Worm (Caenorhabditis elegans) whole organism, young adult: Measurements from ENCODE around the gene C32D5.10.

Experiments used
- C17E4.6 ChIP-seq: fragments of 200-800 bp; sonication (Bioruptor generic); IDR thresholded peaks from 2 replicates; pipeline ENCODE4 v1.3.6; 2022; ENCODE audit warnings: missing genetic modification reagents, missing genetic modification characterization, missing compliant biosample characterization
- F10E7.11 ChIP-seq: sonication (generic microtip); optimal IDR thresholded peaks from 2 replicates; lab custom pipeline; 2017; ENCODE audit warnings: mild to moderate bottlenecking, missing genetic modification characterization, moderate library complexity, missing compliant biosample characterization
- F23B12.7 ChIP-seq: sonication (generic microtip); optimal IDR thresholded peaks from 2 replicates; lab custom pipeline; 2017; ENCODE audit warnings: missing genetic modification characterization, mild to moderate bottlenecking, missing compliant biosample characterization, antibody characterized with exemption, moderate library complexity; ENCODE audit not compliant: insufficient read depth
- F33H1.4 ChIP-seq: fragments of 200-800 bp; sonication (Bioruptor generic); IDR thresholded peaks from 2 replicates; pipeline ENCODE4 v1.3.6; 2022; ENCODE audit warnings: missing genetic modification reagents, missing genetic modification characterization, missing compliant biosample characterization
- F39B2.1 ChIP-seq: fragments of 200-800 bp; sonication (Bioruptor generic); IDR thresholded peaks from 2 replicates; pipeline ENCODE4 v1.3.6; 2022; ENCODE audit warnings: missing genetic modification reagents, missing genetic modification characterization, missing compliant biosample characterization
- F55B11.4 ChIP-seq: sonication (generic microtip); optimal IDR thresholded peaks from 2 replicates; lab custom pipeline; 2016; ENCODE audit warnings: missing compliant biosample characterization, missing genetic modification characterization, borderline replicate concordance; ENCODE audit not compliant: insufficient read depth
- K12H6.12 ChIP-seq: fragments of 200-800 bp; sonication (Bioruptor generic); optimal IDR thresholded peaks from 2 replicates; lab custom pipeline; 2018; ENCODE audit warnings: mild to moderate bottlenecking, missing genetic modification characterization, missing compliant biosample characterization
- T07F8.4 ChIP-seq: sonication (generic microtip); optimal IDR thresholded peaks from 2 replicates; lab custom pipeline; 2016; ENCODE audit warnings: mild to moderate bottlenecking, missing genetic modification characterization, moderate library complexity, missing compliant biosample characterization
- Y53F4B.3 ChIP-seq: fragments of 200-800 bp; sonication (Bioruptor generic); IDR thresholded peaks from 2 replicates; pipeline ENCODE4 v1.3.6; 2022; ENCODE audit warnings: missing genetic modification reagents, missing genetic modification characterization, missing compliant biosample characterization
- akir-1 ChIP-seq: fragments of 200-800 bp; sonication (Bioruptor generic); optimal IDR thresholded peaks from 2 replicates; lab custom pipeline; 2018; ENCODE audit warnings: mild to moderate bottlenecking, missing genetic modification characterization, moderate library complexity, missing compliant biosample characterization
- ama-1 ChIP-seq, 3 experiments: fragments of 150-350 bp in 1 of 3; sonication (generic microtip) in 2 of 3; optimal IDR thresholded peaks; 2 replicates each; lab custom pipeline; 2014 to 2018; ENCODE audit warnings: missing biosample characterization in 2 of 3, missing genetic modification characterization in 2 of 3, missing genetic modification reagents in 2 of 3
- aptf-2 ChIP-seq: fragments of 200-800 bp; sonication (Bioruptor generic); conservative IDR thresholded peaks from 2 replicates; pipeline ENCODE4 v1.3.6; 2022; ENCODE audit warnings: missing genetic modification reagents, missing genetic modification characterization, missing compliant biosample characterization
- atf-7 ChIP-seq: sonication (generic microtip); optimal IDR thresholded peaks from 2 replicates; lab custom pipeline; 2017; ENCODE audit warnings: mild to moderate bottlenecking, missing genetic modification characterization, missing compliant biosample characterization
- attf-3 ChIP-seq: fragments of 200-800 bp; sonication (Bioruptor generic); conservative IDR thresholded peaks from 2 replicates; pipeline ENCODE4 v1.3.6; 2022; ENCODE audit warnings: missing genetic modification reagents, missing genetic modification characterization, missing compliant biosample characterization
- bed-1 ChIP-seq: fragments of 200-800 bp; sonication (Bioruptor generic); IDR thresholded peaks from 2 replicates; pipeline ENCODE4 v1.3.6; 2022; ENCODE audit warnings: missing genetic modification reagents, missing genetic modification characterization, missing compliant biosample characterization
- ceh-100 ChIP-seq: fragments of 200-800 bp; sonication (Bioruptor generic); IDR thresholded peaks from 2 replicates; pipeline ENCODE4 v1.3.6; 2022; ENCODE audit warnings: missing genetic modification reagents, missing genetic modification characterization, missing compliant biosample characterization
- ceh-79 ChIP-seq: sonication (generic microtip); optimal IDR thresholded peaks from 2 replicates; lab custom pipeline; 2017; ENCODE audit warnings: mild to moderate bottlenecking, missing genetic modification characterization, missing compliant biosample characterization
- ceh-91 ChIP-seq: fragments of 200-800 bp; sonication (Bioruptor generic); IDR thresholded peaks from 2 replicates; pipeline ENCODE4 v1.3.6; 2022; ENCODE audit warnings: missing genetic modification reagents, missing genetic modification characterization, missing compliant biosample characterization
- dpff-1 ChIP-seq: sonication (generic microtip); optimal IDR thresholded peaks from 2 replicates; lab custom pipeline; 2017; ENCODE audit warnings: mild to moderate bottlenecking, missing genetic modification characterization, missing compliant biosample characterization
- dpl-1 ChIP-seq: fragments of 150-350 bp; optimal IDR thresholded peaks from 2 replicates; lab custom pipeline; 2014; ENCODE audit warnings: missing biosample characterization, missing genetic modification reagents, missing genetic modification characterization
- efl-1 ChIP-seq: fragments of 150-350 bp; optimal IDR thresholded peaks from 2 replicates; lab custom pipeline; 2014; ENCODE audit warnings: missing biosample characterization, missing genetic modification reagents, missing genetic modification characterization
- fkh-3 ChIP-seq: sonication (generic microtip); optimal IDR thresholded peaks from 2 replicates; lab custom pipeline; 2016; ENCODE audit warnings: mild to moderate bottlenecking, missing genetic modification characterization, missing compliant biosample characterization
- him-1 ChIP-seq: sonication (generic microtip); optimal IDR thresholded peaks from 2 replicates; lab custom pipeline; 2016; ENCODE audit warnings: missing genotype, missing genetic modification reagents, missing genetic modification characterization, missing compliant biosample characterization
- hlh-12 ChIP-seq: sonication (generic microtip); optimal IDR thresholded peaks from 2 replicates; lab custom pipeline; 2016; ENCODE audit warnings: missing genetic modification characterization, missing compliant biosample characterization
- hmg-1.2 ChIP-seq: fragments of 200-800 bp; sonication (Bioruptor generic); IDR thresholded peaks from 2 replicates; pipeline ENCODE4 v1.3.6; 2022; ENCODE audit warnings: missing genetic modification reagents, missing genetic modification characterization, missing compliant biosample characterization
- lin-26 ChIP-seq: fragments of 200-800 bp; sonication (Bioruptor generic); IDR thresholded peaks from 2 replicates; pipeline ENCODE4 v1.3.6; 2022; ENCODE audit warnings: missing genetic modification reagents, missing genetic modification characterization, missing compliant biosample characterization
- lsy-27 ChIP-seq: sonication (generic microtip); optimal IDR thresholded peaks from 2 replicates; lab custom pipeline; 2017; ENCODE audit warnings: missing genetic modification characterization, mild to moderate bottlenecking, missing compliant biosample characterization, antibody characterized with exemption, missing genotype, borderline replicate concordance; ENCODE audit not compliant: insufficient read depth
- madf-10 ChIP-seq: sonication (generic microtip); optimal IDR thresholded peaks from 2 replicates; lab custom pipeline; 2016; ENCODE audit warnings: mild to moderate bottlenecking, missing genetic modification characterization, missing compliant biosample characterization
- madf-3 ChIP-seq: fragments of 200-800 bp; sonication (Bioruptor generic); IDR thresholded peaks from 2 replicates; pipeline ENCODE4 v1.3.6; 2022; ENCODE audit warnings: missing genetic modification reagents, missing genetic modification characterization, missing compliant biosample characterization
- madf-8 ChIP-seq: fragments of 200-800 bp; sonication (Bioruptor generic); conservative IDR thresholded peaks from 2 replicates; pipeline ENCODE4 v1.3.6; 2022; ENCODE audit warnings: missing genetic modification reagents, missing genetic modification characterization, missing compliant biosample characterization
- mcd-1 ChIP-seq: fragments of 200-800 bp; sonication (Bioruptor generic); IDR thresholded peaks from 2 replicates; pipeline ENCODE4 v1.3.6; 2022; ENCODE audit warnings: missing genetic modification reagents, missing genetic modification characterization, missing compliant biosample characterization
- mel-28 ChIP-seq: sonication (generic microtip); optimal IDR thresholded peaks from 2 replicates; lab custom pipeline; 2016; ENCODE audit warnings: borderline replicate concordance, mild to moderate bottlenecking, missing genetic modification characterization, missing compliant biosample characterization
- mes-4 ChIP-seq: sonication (generic microtip); optimal IDR thresholded peaks from 2 replicates; lab custom pipeline; 2016; ENCODE audit warnings: missing genotype, missing genetic modification characterization, missing compliant biosample characterization
- nfya-2 ChIP-seq: fragments of 200-800 bp; sonication (Bioruptor generic); IDR thresholded peaks from 2 replicates; pipeline ENCODE4 v1.3.6; 2022; ENCODE audit warnings: missing genetic modification reagents, missing genetic modification characterization, missing compliant biosample characterization
- nhr-120 ChIP-seq: fragments of 200-800 bp; sonication (Bioruptor generic); IDR thresholded peaks from 2 replicates; pipeline ENCODE4 v1.3.6; 2022; ENCODE audit warnings: missing genetic modification characterization, missing compliant biosample characterization
- rcor-1 ChIP-seq: fragments of 200-800 bp; sonication (Bioruptor generic); IDR thresholded peaks from 2 replicates; pipeline ENCODE4 v1.3.6; 2022; ENCODE audit warnings: missing genetic modification reagents, missing genetic modification characterization, missing compliant biosample characterization
- repo-1 ChIP-seq: sonication (generic microtip); optimal IDR thresholded peaks from 2 replicates; lab custom pipeline; 2017; ENCODE audit warnings: mild to moderate bottlenecking, missing genetic modification characterization, missing compliant biosample characterization
- snpc-1.3 ChIP-seq: sonication (generic microtip); optimal IDR thresholded peaks from 2 replicates; lab custom pipeline; 2017; ENCODE audit warnings: missing genetic modification characterization, mild to moderate bottlenecking, missing compliant biosample characterization, antibody characterized with exemption, moderate library complexity, missing genotype, missing genetic modification reagents; ENCODE audit not compliant: insufficient read depth
- snpc-3.4 ChIP-seq: sonication (generic microtip); optimal IDR thresholded peaks from 2 replicates; lab custom pipeline; 2017; ENCODE audit warnings: missing genetic modification characterization, mild to moderate bottlenecking, missing compliant biosample characterization, antibody characterized with exemption, moderate library complexity, missing genotype, missing genetic modification reagents
- snpc-4 ChIP-seq, 5 experiments: fragments of 150-350 bp in 1 of 5; sonication (generic microtip) in 4 of 5; optimal IDR thresholded peaks; 2 replicates each; lab custom pipeline; 2014 to 2018; ENCODE audit warnings: missing genetic modification characterization in 5 of 5, missing biosample characterization in 3 of 5, antibody characterized with exemption in 2 of 5, mild to moderate bottlenecking in 2 of 5, missing compliant biosample characterization in 2 of 5, missing genotype in 2 of 5, moderate library complexity in 2 of 5, missing genetic modification reagents in 1 of 5
- tbp1 ChIP-seq: fragments of 200-800 bp; sonication (Bioruptor generic); optimal IDR thresholded peaks from 2 replicates; lab custom pipeline; 2018; ENCODE audit warnings: mild to moderate bottlenecking, missing genetic modification characterization, missing compliant biosample characterization
- unc-130 ChIP-seq: sonication (generic microtip); optimal IDR thresholded peaks from 2 replicates; lab custom pipeline; 2016; ENCODE audit warnings: missing genetic modification reagents, missing genetic modification characterization, missing compliant biosample characterization
- xnd-1 ChIP-seq: sonication (generic microtip); optimal IDR thresholded peaks from 2 replicates; lab custom pipeline; 2016; ENCODE audit warnings: missing genotype, missing genetic modification reagents, missing genetic modification characterization, missing compliant biosample characterization
- zfh-2 ChIP-seq: fragments of 200-800 bp; sonication (Bioruptor generic); conservative IDR thresholded peaks from 2 replicates; pipeline ENCODE4 v1.3.6; 2022; ENCODE audit warnings: missing genetic modification reagents, missing genetic modification characterization, missing compliant biosample characterization
- ztf-25 ChIP-seq: fragments of 200-800 bp; sonication (Bioruptor generic); IDR thresholded peaks from 2 replicates; pipeline ENCODE4 v1.3.6; 2022; ENCODE audit warnings: missing genetic modification reagents, missing genetic modification characterization, missing compliant biosample characterization
- ztf-28 ChIP-seq: fragments of 200-800 bp; sonication (Bioruptor generic); IDR thresholded peaks from 2 replicates; pipeline ENCODE4 v1.3.6; 2022; ENCODE audit warnings: missing genetic modification reagents, missing genetic modification characterization, missing compliant biosample characterization
- ztf-6 ChIP-seq: fragments of 200-800 bp; sonication (Bioruptor generic); IDR thresholded peaks from 2 replicates; pipeline ENCODE4 v1.3.6; 2022; ENCODE audit warnings: missing genetic modification reagents, missing genetic modification characterization, missing compliant biosample characterization

Gene C32D5.10

ce11 chrII:6365237-6365815 is 13.5 kb upstream of the C32D5.10 start, which contains the start of the genes ani-2 and clec-88 (continued):
- peak; percentile 96 for TF ChIP-seq efl-1 (GFP tag; lab: Kevin White, UChicago)
- no peak for TF ChIP-seq K12H6.12 (tag; lab: Kevin White, UChicago)
- no peak for TF ChIP-seq ceh-100 (GFP tag; lab: Robert Waterston, UW)
- peak; percentile 52 for TF ChIP-seq snpc-3.4
- no peak for TF ChIP-seq ama-1 (optimal IDR thresholded peaks at IDR 0.05; lab: Kevin White, UChicago)
- no peak for TF ChIP-seq ama-1 (GFP tag; optimal IDR thresholded peaks at IDR 0.05; lab: Kevin White, UChicago)
- no peak for TF ChIP-seq F55B11.4 (tag; lab: Kevin White, UChicago)
- TF ChIP-seq nhr-120 (GFP tag; lab: Robert Waterston, UW) = no peak
- TF ChIP-seq madf-3 (GFP tag; lab: Robert Waterston, UW) = 0 out of 2 replicates have a peak, but pooled peaks have one; percentile 23
- peak; percentile 34 for TF ChIP-seq him-1 (tag; lab: Kevin White, UChicago)
- TF ChIP-seq hmg-1.2 (GFP tag; lab: Robert Waterston, UW) = no peak; the same call in 1 of the 2 replicates
- TF ChIP-seq mcd-1 (GFP tag; lab: Robert Waterston, UW) = peak; percentile 34; the same call in 1 of the 2 replicates
- peak; percentile 73 for TF ChIP-seq unc-130 (GFP tag; lab: Kevin White, UChicago)
- TF ChIP-seq mes-4 (tag; lab: Kevin White, UChicago) = no peak
- TF ChIP-seq lin-26 (GFP tag; lab: Robert Waterston, UW) = no peak
- peak; percentile 31 for TF ChIP-seq tbp1 (GFP tag; lab: Kevin White, UChicago)
- no peak for TF ChIP-seq snpc-4 (GFP tag; optimal IDR thresholded peaks at IDR 0.05; lab: Kevin White, UChicago)
- TF ChIP-seq snpc-4 (tag; optimal IDR thresholded peaks at IDR 0.05; lab: Kevin White, UChicago) = peak in 1 of 4 experiments; percentile 17
- no peak for TF ChIP-seq rcor-1
- TF ChIP-seq ztf-25 (GFP tag; lab: Robert Waterston, UW) = no peak
- TF ChIP-seq C17E4.6 = no peak
- TF ChIP-seq F10E7.11 (tag; lab: Kevin White, UChicago) = no peak
- no peak for TF ChIP-seq ztf-28 (GFP tag; lab: Robert Waterston, UW)
- TF ChIP-seq T07F8.4 = no peak
- TF ChIP-seq xnd-1 = peak; percentile 90
- no peak for TF ChIP-seq zfh-2 (GFP tag; lab: Robert Waterston, UW)
- TF ChIP-seq hlh-12 = no peak
- TF ChIP-seq bed-1 = no peak
- no peak for TF ChIP-seq nfya-2 (GFP tag; lab: Robert Waterston, UW)
- no peak for TF ChIP-seq lsy-27 (tag; lab: Kevin White, UChicago)
- TF ChIP-seq dpl-1 = peak; percentile 76
- no peak for TF ChIP-seq aptf-2 (GFP tag; lab: Robert Waterston, UW)
- no peak for TF ChIP-seq madf-10
- TF ChIP-seq atf-7 (tag; lab: Kevin White, UChicago) = no peak
- peak; percentile 89 for TF ChIP-seq madf-8 (GFP tag; lab: Robert Waterston, UW)
- TF ChIP-seq fkh-3 = no peak
- peak; percentile 73 for TF ChIP-seq F23B12.7 (tag; lab: Kevin White, UChicago)
- no peak for TF ChIP-seq mel-28
- no peak for TF ChIP-seq attf-3 (GFP tag; lab: Robert Waterston, UW)
- TF ChIP-seq ztf-6 = no peak
- TF ChIP-seq dpff-1 (tag; lab: Kevin White, UChicago) = no peak
- peak; percentile 16; the same call in 1 of the 2 replicates for TF ChIP-seq Y53F4B.3 (GFP tag; lab: Robert Waterston, UW)
- peak; percentile 96 for TF ChIP-seq F33H1.4 (GFP tag; lab: Robert Waterston, UW)
- TF ChIP-seq ceh-79 (tag; lab: Kevin White, UChicago) = no peak
- no peak for TF ChIP-seq F39B2.1 (GFP tag; lab: Robert Waterston, UW)
- TF ChIP-seq akir-1 = no peak
- no peak for TF ChIP-seq snpc-1.3
- TF ChIP-seq repo-1 = no peak
- TF ChIP-seq ceh-91 (GFP tag; lab: Robert Waterston, UW) = peak; percentile 85
